Fruit fly (Drosophila melanogaster): ENCODE data around the gene CG46335.

CG46335 gene

dm6 chr3R:27368617-27369016 is at the start of gene CG46335:
Gene CG46335 (minus strand): TSS chr3R:27368717.
- TF ChIP-seq CG4318 (GFP tag; optimal IDR thresholded peaks at IDR 0.05) = no peak
- no peak for TF ChIP-seq CG10631 (GFP tag; optimal IDR thresholded peaks at IDR 0.05)
- no peak for TF ChIP-seq Ets21C (GFP tag; optimal IDR thresholded peaks at IDR 0.05)

dm6 chr3R:27415303-27415702 is 46.8 kb upstream of the CG46335 start:
- TF ChIP-seq net (GFP tag; optimal IDR thresholded peaks at IDR 0.05) (peak; percentile 58), Sox15 (GFP tag; optimal IDR thresholded peaks at IDR 0.05) (no peak), ss (GFP tag; optimal IDR thresholded peaks at IDR 0.05) (peak in 1 of 2 experiments; percentile 15)

- TF ChIP-seq svp (GFP tag) (no peak), Eip78C (GFP tag) (peak; percentile 41), Ets21C (GFP tag; optimal IDR thresholded peaks at IDR 0.05) (no peak), CG15336 (GFP tag; IDR thresholded peaks at IDR 0.05) (0 out of 2 replicates have a peak, but pooled peaks have one; percentile 11), Ets96B (tag; optimal IDR thresholded peaks at IDR 0.05) (peak; percentile 11)
Observed at dm6 chr3R:27413214-27413613, 44.7 kb upstream of the CG46335 start.

dm6 chr3R:27408683-27409082 is 40.2 kb upstream of the CG46335 start:
- TF ChIP-seq salr (GFP tag; optimal IDR thresholded peaks at IDR 0.05) (no peak), fd59A (GFP tag; optimal IDR thresholded peaks at IDR 0.05) (no peak), Eip78C (GFP tag) (peak; percentile 54), Hr4 (GFP tag; optimal IDR thresholded peaks at IDR 0.05) (no peak), svp (GFP tag) (no peak)

- TF ChIP-seq spab (GFP tag; optimal IDR thresholded peaks at IDR 0.05) (no peak), Hr39 (GFP tag; optimal IDR thresholded peaks at IDR 0.05) (no peak), CG16779 (tag; optimal IDR thresholded peaks at IDR 0.05) (no peak), achi (GFP tag; optimal IDR thresholded peaks at IDR 0.05) (no peak), eg (GFP tag; IDR thresholded peaks at IDR 0.05) (peak; percentile 74; the same call in 2 of the 3 replicates), CG4318 (GFP tag; optimal IDR thresholded peaks at IDR 0.05) (no peak), lz (GFP tag; optimal IDR thresholded peaks at IDR 0.05) (no peak), Sox15 (GFP tag; optimal IDR thresholded peaks at IDR 0.05) (no peak), Sox102F (GFP tag; optimal IDR thresholded peaks at IDR 0.05) (no peak), CG3032 (tag; optimal IDR thresholded peaks at IDR 0.05) (no peak), CG6276 (GFP tag; optimal IDR thresholded peaks at IDR 0.05) (peak; percentile 42), esn (GFP tag; optimal IDR thresholded peaks at IDR 0.05) (no peak), CG32006 (GFP tag; optimal IDR thresholded peaks at IDR 0.05) (peak; percentile 42), Eip93F (GFP tag; optimal IDR thresholded peaks at IDR 0.05) (no peak), Gug (GFP tag; IDR thresholded peaks at IDR 0.05) (peak; percentile 71), salr (GFP tag; optimal IDR thresholded peaks at IDR 0.05) (peak in 1 of 2 experiments; percentile 20), topi (GFP tag; optimal IDR thresholded peaks at IDR 0.05) (no peak), cyc (GFP tag; optimal IDR thresholded peaks at IDR 0.05) (no peak), CG31627 (GFP tag; optimal IDR thresholded peaks at IDR 0.05) (no peak), net (GFP tag; optimal IDR thresholded peaks at IDR 0.05) (no peak), CG6163 (GFP tag; IDR thresholded peaks at IDR 0.05) (peak; percentile 45; the same call in 1 of the 3 replicates), CG8119 (GFP tag; IDR thresholded peaks at IDR 0.05) (peak; percentile 56), CG6808 (GFP tag; optimal IDR thresholded peaks at IDR 0.05) (no peak), CG15336 (GFP tag; IDR thresholded peaks at IDR 0.05) (peak; percentile 53), Hr38 (GFP tag; optimal IDR thresholded peaks at IDR 0.05) (no peak), CG6792 (GFP tag; optimal IDR thresholded peaks at IDR 0.05) (no peak), Met (GFP tag; optimal IDR thresholded peaks at IDR 0.05) (no peak), Hr4 (GFP tag; optimal IDR thresholded peaks at IDR 0.05) (peak; percentile 56), CG8319 (GFP tag; optimal IDR thresholded peaks at IDR 0.05) (no peak), CG1621 (tag; optimal IDR thresholded peaks at IDR 0.05) (no peak), fkh (GFP tag; optimal IDR thresholded peaks at IDR 0.05) (peak; percentile 16), pdm3 (GFP tag; optimal IDR thresholded peaks at IDR 0.05) (no peak), CG11294 (GFP tag; IDR thresholded peaks at IDR 0.05) (peak; percentile 47; the same call in 1 of the 2 replicates), CG3919 (GFP tag; optimal IDR thresholded peaks at IDR 0.05) (peak; percentile 5), Eip78C (GFP tag) (peak; percentile 30), svp (GFP tag) (no peak), Sox14 (GFP tag; optimal IDR thresholded peaks at IDR 0.05) (no peak), fd59A (GFP tag; optimal IDR thresholded peaks at IDR 0.05) (no peak), dac (GFP tag; optimal IDR thresholded peaks at IDR 0.05) (no peak)
Observed at dm6 chr3R:27407049-27407448, 38.5 kb upstream of the CG46335 start.

Data from whole organism, prepupa.